Worm (Caenorhabditis elegans): ENCODE data around the gene sul-3.

The sul-3 gene

DNA sequence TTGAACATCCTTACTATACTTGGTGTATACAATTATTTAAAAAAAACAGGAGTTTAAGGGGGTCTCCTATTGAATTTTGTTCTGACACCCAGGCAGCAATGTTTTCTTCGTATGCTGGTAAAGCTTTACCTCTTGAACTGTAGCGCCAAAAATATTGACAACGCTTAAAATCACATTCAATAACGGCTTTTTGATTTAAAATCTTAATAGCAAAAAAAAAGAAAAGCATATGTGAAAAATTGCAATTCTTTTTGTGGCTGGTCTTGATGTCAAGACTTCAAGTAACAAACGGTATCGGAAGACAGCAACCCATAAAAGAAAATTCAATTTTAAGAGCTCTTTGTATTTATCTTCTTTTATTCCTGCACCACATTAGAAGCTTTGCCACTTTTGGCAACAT lies 52.2 kb downstream of the sul-3 start:
- TF ChIP-seq blmp-1 (tag; optimal IDR thresholded peaks at IDR 0.05) = no peak
- no peak for TF ChIP-seq nhr-76 (tag; optimal IDR thresholded peaks at IDR 0.05)
- TF ChIP-seq sptf-1 (tag; optimal IDR thresholded peaks at IDR 0.05) = no peak
- no peak for TF ChIP-seq drap-1 (GFP tag; optimal IDR thresholded peaks at IDR 0.05)
- no peak for TF ChIP-seq nhr-2 (tag; optimal IDR thresholded peaks at IDR 0.05)
- no peak for TF ChIP-seq sem-2 (GFP tag; optimal IDR thresholded peaks at IDR 0.05)

DNA sequence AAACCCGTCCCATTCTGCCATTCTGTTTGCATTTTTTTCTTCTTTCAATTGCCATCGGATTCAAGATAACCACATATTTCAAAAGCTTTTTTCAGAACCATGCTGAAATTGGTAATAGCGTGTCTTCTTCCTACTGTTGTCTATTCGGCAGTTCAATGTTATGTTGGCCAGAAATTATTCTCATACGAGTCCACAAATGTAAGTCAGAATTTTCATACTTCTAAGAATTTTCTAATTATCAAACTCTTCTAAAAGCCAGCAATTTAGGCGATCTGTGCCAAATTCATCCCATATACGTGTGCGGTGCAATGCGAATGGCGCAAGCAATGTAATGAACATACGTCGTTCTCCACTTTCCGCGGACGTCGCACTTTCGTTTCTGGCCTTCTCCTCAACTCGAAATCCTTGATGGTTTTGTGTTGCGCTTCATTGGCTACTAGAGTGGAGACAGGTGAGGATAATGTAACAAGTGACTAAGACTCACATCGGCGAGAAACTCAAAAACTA lies 54.4 kb downstream of the sul-3 start, which contains the start of gene ZK154.1:
Gene ZK154.1 (plus strand): TSS at position 51 of the 507 bp plus-strand sequence.
- TF ChIP-seq mep-1 (tag; optimal IDR thresholded peaks at IDR 0.05) (no peak), nhr-76 (tag; optimal IDR thresholded peaks at IDR 0.05) (no peak), nhr-12 (tag; optimal IDR thresholded peaks at IDR 0.05) (no peak), blmp-1 (tag; optimal IDR thresholded peaks at IDR 0.05) (no peak), cnd-1 (tag; optimal IDR thresholded peaks at IDR 0.05) (no peak), elt-1 (tag; optimal IDR thresholded peaks at IDR 0.05; ENCODE audit: borderline replicate concordance, insufficient read depth) (no peak), mab-5 (tag; optimal IDR thresholded peaks at IDR 0.05) (no peak), nhr-28 (tag; optimal IDR thresholded peaks at IDR 0.05) (no peak), mls-2 (tag; optimal IDR thresholded peaks at IDR 0.05) (no peak), unc-39 (tag; optimal IDR thresholded peaks at IDR 0.05) (no peak)

DNA sequence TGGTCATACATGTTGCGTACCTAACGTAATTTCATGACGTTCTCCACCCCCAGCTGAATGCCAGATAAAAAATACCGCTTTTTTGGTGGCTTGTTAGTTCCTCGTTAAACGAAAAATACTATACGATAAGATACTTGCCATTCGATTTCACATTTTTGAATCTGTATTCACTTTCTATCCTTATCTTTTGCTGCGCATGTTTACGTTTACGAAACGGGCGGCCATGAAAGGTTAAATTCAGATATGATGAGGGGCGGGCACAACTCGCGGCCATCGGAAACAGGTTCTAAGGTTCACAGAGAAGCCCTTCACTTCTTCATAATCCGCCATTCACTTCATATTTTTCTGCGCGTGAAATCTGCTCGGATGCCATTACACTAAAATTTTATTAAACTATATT lies 55.2 kb downstream of the sul-3 start:
- TF ChIP-seq nhr-237 (tag; optimal IDR thresholded peaks at IDR 0.05) = no peak
- no peak for TF ChIP-seq ceh-43 (GFP tag; optimal IDR thresholded peaks at IDR 0.05)
- no peak for TF ChIP-seq lin-13 (tag; optimal IDR thresholded peaks at IDR 0.05)
- TF ChIP-seq hlh-1 (tag; optimal IDR thresholded peaks at IDR 0.05) = no peak
- no peak for TF ChIP-seq M03D4.4 (tag; optimal IDR thresholded peaks at IDR 0.05)
- TF ChIP-seq cnd-1 (tag; optimal IDR thresholded peaks at IDR 0.05) = no peak
- TF ChIP-seq nhr-76 (tag; optimal IDR thresholded peaks at IDR 0.05) = no peak
- no peak for TF ChIP-seq mab-5 (tag; optimal IDR thresholded peaks at IDR 0.05)
- no peak for TF ChIP-seq ces-1 (GFP tag; optimal IDR thresholded peaks at IDR 0.05)
- no peak for TF ChIP-seq unc-120 (tag; optimal IDR thresholded peaks at IDR 0.05; ENCODE audit: poor library complexity, severe bottlenecking)
- no peak for TF ChIP-seq sem-2 (GFP tag; optimal IDR thresholded peaks at IDR 0.05)
- no peak for TF ChIP-seq mep-1 (tag; optimal IDR thresholded peaks at IDR 0.05)

All from whole organism, mixed stage, embryonic.